Worm (Caenorhabditis elegans) whole organism, L4/young adult: Measurements from ENCODE around the gene Y52E8A.2.

Experiments
- dao-5 ChIP-seq: sonication (generic microtip); optimal IDR thresholded peaks from 2 replicates; lab custom pipeline; 2016; ENCODE audit warnings: missing genotype, missing genetic modification characterization, moderate library complexity, missing compliant biosample characterization
- him-1 ChIP-seq: sonication (generic microtip); optimal IDR thresholded peaks from 2 replicates; lab custom pipeline; 2016; ENCODE audit warnings: missing genotype, missing genetic modification reagents, missing genetic modification characterization, missing compliant biosample characterization

- TF ChIP-seq dao-5 (no peak), him-1 (no peak)
Observed at ce11 chrII:4324061-4324460, 3.4 kb downstream of the Y52E8A.2 start, which contains the start of gene mog-2.
